Fruit fly (Drosophila melanogaster) whole organism, embryonic: ENCODE measurements around the gene CG10576.

Source experiments
- ATbp ChIP-seq: fragments of 200-800 bp; sonication (Bioruptor generic); optimal IDR thresholded peaks from 2 replicates; lab custom pipeline; 2017; ENCODE audit warnings: missing biosample characterization, mild to moderate bottlenecking, missing genetic modification characterization, missing genetic modification reagents
- CG1024 ChIP-seq: fragments of 200-800 bp; sonication (Bioruptor generic); IDR thresholded peaks from 2 replicates; pipeline ENCODE4 v1.3.6; 2022; ENCODE audit warnings: missing biosample characterization, missing genetic modification characterization
- CG10959 ChIP-seq: fragments of 200-800 bp; sonication (Bioruptor generic); IDR thresholded peaks from 2 replicates; pipeline ENCODE4 v1.3.6; 2022; ENCODE audit warnings: missing biosample characterization, missing genetic modification characterization
- CG11085 ChIP-seq: fragments of 200-800 bp; sonication (Bioruptor generic); IDR thresholded peaks from 2 replicates; pipeline ENCODE4 v1.3.6; 2022; ENCODE audit warnings: missing biosample characterization, missing genetic modification characterization
- CG11247 ChIP-seq: fragments of 200-800 bp; sonication (Bioruptor generic); IDR thresholded peaks from 2 replicates; pipeline ENCODE4 v1.3.6; 2022; ENCODE audit warnings: missing biosample characterization, missing genetic modification characterization
- CG11723 ChIP-seq: fragments of 200-800 bp; sonication (Bioruptor generic); optimal IDR thresholded peaks from 2 replicates; lab custom pipeline; 2017; ENCODE audit warnings: missing biosample characterization, mild to moderate bottlenecking, missing genetic modification characterization
- CG12104 ChIP-seq: fragments of 200-800 bp; sonication (Bioruptor generic); optimal IDR thresholded peaks from 3 replicates; lab custom pipeline; 2016; ENCODE audit warnings: missing biosample characterization, missing genetic modification characterization
- CG12769 ChIP-seq: fragments of 200-800 bp; sonication (Bioruptor generic); optimal IDR thresholded peaks from 2 replicates; lab custom pipeline; 2019; ENCODE audit warnings: missing biosample characterization, mild to moderate bottlenecking, missing genetic modification characterization, moderate library complexity
- CG13296 ChIP-seq: fragments of 200-800 bp; sonication (Bioruptor generic); optimal IDR thresholded peaks from 3 replicates; lab custom pipeline; 2018; ENCODE audit warnings: missing biosample characterization, mild to moderate bottlenecking, missing genetic modification characterization
- CG14667 ChIP-seq: fragments of 200-800 bp; sonication (Bioruptor generic); IDR thresholded peaks from 2 replicates; pipeline ENCODE4 v1.3.6; 2022; ENCODE audit warnings: missing biosample characterization, missing genetic modification characterization
- CG15696 ChIP-seq: fragments of 200-800 bp; sonication (Bioruptor generic); optimal IDR thresholded peaks from 2 replicates; lab custom pipeline; 2019; ENCODE audit warnings: missing biosample characterization, mild to moderate bottlenecking, missing genetic modification characterization, moderate library complexity
- CG17186 ChIP-seq: fragments of 200-800 bp; sonication (Bioruptor generic); optimal IDR thresholded peaks from 3 replicates; lab custom pipeline; 2017; ENCODE audit warnings: missing biosample characterization, missing genetic modification reagents, missing genetic modification characterization
- CG18619 ChIP-seq: fragments of 200-800 bp; sonication (Bioruptor generic); optimal IDR thresholded peaks from 3 replicates; lab custom pipeline; 2017; ENCODE audit warnings: missing biosample characterization, mild to moderate bottlenecking, missing genetic modification characterization
- CG2120 ChIP-seq: fragments of 200-800 bp; sonication (Bioruptor generic); optimal IDR thresholded peaks from 3 replicates; lab custom pipeline; 2016; ENCODE audit warnings: missing biosample characterization, missing genetic modification characterization
- CG2129 ChIP-seq: fragments of 200-800 bp; sonication (Bioruptor generic); IDR thresholded peaks from 2 replicates; pipeline ENCODE4 v1.3.6; 2022; ENCODE audit warnings: missing biosample characterization, missing genetic modification characterization; ENCODE audit not compliant: partially characterized antibody
- CG2889 ChIP-seq: fragments of 200-800 bp; sonication (Bioruptor generic); IDR thresholded peaks from 3 replicates; pipeline ENCODE4 v1.3.6; 2022; ENCODE audit warnings: missing biosample characterization, missing genetic modification characterization
- CG34224 ChIP-seq: fragments of 200-800 bp; sonication (Bioruptor generic); IDR thresholded peaks from 3 replicates; pipeline ENCODE4 v1.3.6; 2022; ENCODE audit warnings: missing biosample characterization, missing genetic modification characterization; ENCODE audit not compliant: partially characterized antibody
- CG6791 ChIP-seq: fragments of 200-800 bp; sonication (Bioruptor generic); IDR thresholded peaks from 3 replicates; pipeline ENCODE4 v1.3.6; 2022; ENCODE audit warnings: missing biosample characterization, missing genetic modification characterization; ENCODE audit not compliant: partially characterized antibody
- Deaf1 ChIP-seq: fragments of 200-800 bp; optimal IDR thresholded peaks from 3 replicates; lab custom pipeline; 2019; ENCODE audit warnings: missing biosample characterization, mild to moderate bottlenecking, missing genetic modification characterization, moderate library complexity
- Ets65A ChIP-seq: fragments of 200-800 bp; sonication (Bioruptor generic); peaks from one replicate; lab custom pipeline; 2016; ENCODE audit warnings: missing biosample characterization, missing genetic modification characterization
- HLH54F ChIP-seq: fragments of 200-800 bp; sonication (Bioruptor generic); optimal IDR thresholded peaks from 3 replicates; lab custom pipeline; 2016; ENCODE audit warnings: missing biosample characterization, missing genetic modification characterization
- Hmr ChIP-seq: fragments of 200-800 bp; sonication (Bioruptor generic); optimal IDR thresholded peaks from 3 replicates; lab custom pipeline; 2017; ENCODE audit warnings: mild to moderate bottlenecking, missing biosample characterization, missing genetic modification reagents, missing genetic modification characterization
- Hsf ChIP-seq: fragments of 200-800 bp; sonication (Bioruptor generic); optimal IDR thresholded peaks from 3 replicates; lab custom pipeline; 2016; ENCODE audit warnings: missing biosample characterization, missing genetic modification characterization
- Mad ChIP-seq: fragments of 200-800 bp; sonication (Bioruptor generic); optimal IDR thresholded peaks from 2 replicates; lab custom pipeline; 2016; ENCODE audit warnings: missing biosample characterization, missing genetic modification characterization
- YL-1 ChIP-seq: fragments of 200-800 bp; sonication (Bioruptor generic); optimal IDR thresholded peaks from 3 replicates; lab custom pipeline; 2017; ENCODE audit warnings: missing biosample characterization, mild to moderate bottlenecking, missing genetic modification characterization
- amos ChIP-seq: fragments of 200-800 bp; sonication (Bioruptor generic); IDR thresholded peaks from 2 replicates; pipeline ENCODE4 v1.3.6; 2022; ENCODE audit warnings: missing biosample characterization, missing genetic modification characterization; ENCODE audit not compliant: partially characterized antibody
- ara ChIP-seq: fragments of 200-800 bp; sonication (Bioruptor generic); IDR thresholded peaks from 2 replicates; pipeline ENCODE4 v1.3.6; 2022; ENCODE audit warnings: missing biosample characterization, missing genetic modification characterization
- bcd ChIP-seq: fragments of 200-800 bp; sonication (Bioruptor generic); optimal IDR thresholded peaks from 2 replicates; lab custom pipeline; 2017; ENCODE audit warnings: missing biosample characterization, mild to moderate bottlenecking, missing genetic modification characterization
- chinmo ChIP-seq: fragments of 200-800 bp; sonication (Bioruptor generic); IDR thresholded peaks from 4 replicates; pipeline ENCODE4 v1.3.6; 2022; ENCODE audit warnings: missing biosample characterization, missing genetic modification characterization; ENCODE audit not compliant: partially characterized antibody
- crol ChIP-seq: fragments of 200-800 bp; sonication (Bioruptor generic); IDR thresholded peaks from 2 replicates; pipeline ENCODE4 v1.3.6; 2022; ENCODE audit warnings: missing biosample characterization, missing genetic modification characterization
- disco-r ChIP-seq: fragments of 200-800 bp; sonication (Bioruptor generic); optimal IDR thresholded peaks from 2 replicates; lab custom pipeline; 2016; ENCODE audit warnings: missing biosample characterization, missing genetic modification characterization
- fru ChIP-seq: fragments of >200 bp; optimal IDR thresholded peaks from 2 replicates; lab custom pipeline; 2017
- hbn ChIP-seq: fragments of 200-800 bp; sonication (Bioruptor generic); IDR thresholded peaks from 2 replicates; pipeline ENCODE4 v1.3.6; 2022; ENCODE audit warnings: missing biosample characterization, missing genetic modification characterization; ENCODE audit not compliant: partially characterized antibody
- jing ChIP-seq: fragments of 200-800 bp; sonication (Bioruptor generic); optimal IDR thresholded peaks from 2 replicates; lab custom pipeline; 2018; ENCODE audit warnings: missing biosample characterization, mild to moderate bottlenecking, missing genetic modification characterization
- knrl ChIP-seq: fragments of 200-800 bp; sonication (Bioruptor generic); IDR thresholded peaks from 3 replicates; pipeline ENCODE4 v1.3.6; 2022; ENCODE audit warnings: missing biosample characterization, missing genetic modification characterization; ENCODE audit not compliant: partially characterized antibody
- lov ChIP-seq, 2 experiments: fragments of 200-800 bp in 1 of 2; fragments of >200 bp in 1 of 2; sonication (Bioruptor generic) in 1 of 2; IDR thresholded peaks in 1 of 2; optimal IDR thresholded peaks in 1 of 2; 2 replicates in 1 of 2; 3 replicates in 1 of 2; pipeline versions ENCODE4 v1.3.6 to Lab custom; 2017 to 2022; ENCODE audit warnings: missing biosample characterization in 1 of 2, missing genetic modification characterization in 1 of 2
- maf-S ChIP-seq: fragments of 200-800 bp; sonication (Bioruptor generic); optimal IDR thresholded peaks from 2 replicates; lab custom pipeline; 2016; ENCODE audit warnings: missing biosample characterization, missing genetic modification characterization
- pb ChIP-seq: fragments of 200-800 bp; sonication (Bioruptor generic); optimal IDR thresholded peaks from 3 replicates; lab custom pipeline; 2016; ENCODE audit warnings: missing biosample characterization, missing genetic modification characterization
- pita ChIP-seq: fragments of 200-800 bp; sonication (Bioruptor generic); optimal IDR thresholded peaks from 2 replicates; lab custom pipeline; 2017; ENCODE audit warnings: missing biosample characterization, mild to moderate bottlenecking, missing genetic modification characterization
- prd ChIP-seq, 3 experiments: fragments of >200 bp in 2 of 3; fragments of 200-800 bp in 1 of 3; sonication (Bioruptor generic) in 1 of 3; optimal IDR thresholded peaks in 2 of 3; IDR thresholded peaks in 1 of 3; 2 replicates in 2 of 3; 3 replicates in 1 of 3; pipeline versions ENCODE4 v1.3.6 to Lab custom; 2017 to 2022; ENCODE audit warnings: missing biosample characterization in 1 of 3, missing genetic modification characterization in 1 of 3
- ro ChIP-seq: fragments of 200-800 bp; sonication (Bioruptor generic); IDR thresholded peaks from 2 replicates; pipeline ENCODE4 v1.3.6; 2022; ENCODE audit warnings: missing biosample characterization, missing genetic modification characterization
- row ChIP-seq: fragments of 200-800 bp; sonication (Bioruptor generic); IDR thresholded peaks from 3 replicates; pipeline ENCODE4 v1.3.6; 2022; ENCODE audit warnings: missing biosample characterization, missing genetic modification characterization
- sens ChIP-seq: fragments of 200-800 bp; sonication (Bioruptor generic); peaks from one replicate; lab custom pipeline; 2016; ENCODE audit warnings: missing biosample characterization, missing genetic modification characterization
- tap ChIP-seq: fragments of 200-800 bp; optimal IDR thresholded peaks from 3 replicates; lab custom pipeline; 2019; ENCODE audit warnings: missing biosample characterization, mild to moderate bottlenecking, missing genetic modification characterization, moderate library complexity
- tgo ChIP-seq: fragments of 200-800 bp; sonication (Bioruptor generic); IDR thresholded peaks from 3 replicates; pipeline ENCODE4 v1.3.6; 2022; ENCODE audit warnings: missing biosample characterization, missing genetic modification characterization
- tll ChIP-seq, 2 experiments: fragments of 200-800 bp in 1 of 2; fragments of >200 bp in 1 of 2; sonication (Bioruptor generic) in 1 of 2; optimal IDR thresholded peaks; 2 replicates each; lab custom pipeline; 2017 to 2019; ENCODE audit warnings: missing biosample characterization in 2 of 2, missing genetic modification characterization in 2 of 2, mild to moderate bottlenecking in 1 of 2, moderate library complexity in 1 of 2
- unpg ChIP-seq: fragments of 200-800 bp; sonication (Bioruptor generic); optimal IDR thresholded peaks from 3 replicates; lab custom pipeline; 2018; ENCODE audit warnings: missing biosample characterization, mild to moderate bottlenecking, missing genetic modification characterization, moderate library complexity
- wek ChIP-seq: fragments of 200-800 bp; sonication (Bioruptor generic); optimal IDR thresholded peaks from 3 replicates; lab custom pipeline; 2018; ENCODE audit warnings: missing biosample characterization, mild to moderate bottlenecking, missing genetic modification characterization, moderate library complexity

The CG10576 gene

DNA sequence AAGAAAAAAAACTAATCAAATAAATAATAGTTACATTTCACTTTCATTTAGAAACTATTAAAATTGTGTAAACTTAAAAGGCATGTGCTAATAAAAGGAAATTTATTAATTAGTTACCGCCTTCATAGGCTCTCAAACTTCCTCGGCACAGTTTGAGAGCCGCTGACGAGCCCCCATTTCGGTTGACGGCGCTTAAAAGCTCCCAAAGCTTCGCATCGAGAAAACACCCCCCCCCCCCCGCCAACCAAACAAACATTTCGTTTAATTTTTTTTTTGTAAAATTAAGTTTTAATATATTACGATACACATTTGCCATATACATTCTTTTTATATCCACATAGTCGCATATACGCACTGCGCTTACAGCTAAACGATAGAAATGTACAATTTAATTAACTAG, 31.8 kb upstream of the CG10576 start (continued):
- peak; percentile 37; the same call in 1 of the 3 replicates for TF ChIP-seq CG34224 (GFP tag; lab: Robert Waterston, UW)
- no peak for TF ChIP-seq CG15696 (tag; lab: Kevin White, UChicago)
- TF ChIP-seq crol (GFP tag; lab: Robert Waterston, UW), result peak; percentile 87
- no peak for TF ChIP-seq CG2129 (GFP tag; lab: Robert Waterston, UW)
- no peak for TF ChIP-seq maf-S (GFP tag; lab: Kevin White, UChicago)
- no peak for TF ChIP-seq Mad (GFP tag; lab: Kevin White, UChicago)
- TF ChIP-seq CG11085, result no peak
- TF ChIP-seq amos (GFP tag; lab: Robert Waterston, UW), result peak; percentile 25; the same call in 1 of the 2 replicates
- peak; percentile 68; the same call in 1 of the 4 replicates for TF ChIP-seq chinmo
- TF ChIP-seq sens (GFP tag; lab: Kevin White, UChicago), result peak; percentile 20
- no peak for TF ChIP-seq fru
- TF ChIP-seq CG11723, result no peak
- TF ChIP-seq CG6791 (GFP tag; lab: Robert Waterston, UW), result 0 out of 3 replicates have a peak, but pooled peaks have one; percentile 25

DNA sequence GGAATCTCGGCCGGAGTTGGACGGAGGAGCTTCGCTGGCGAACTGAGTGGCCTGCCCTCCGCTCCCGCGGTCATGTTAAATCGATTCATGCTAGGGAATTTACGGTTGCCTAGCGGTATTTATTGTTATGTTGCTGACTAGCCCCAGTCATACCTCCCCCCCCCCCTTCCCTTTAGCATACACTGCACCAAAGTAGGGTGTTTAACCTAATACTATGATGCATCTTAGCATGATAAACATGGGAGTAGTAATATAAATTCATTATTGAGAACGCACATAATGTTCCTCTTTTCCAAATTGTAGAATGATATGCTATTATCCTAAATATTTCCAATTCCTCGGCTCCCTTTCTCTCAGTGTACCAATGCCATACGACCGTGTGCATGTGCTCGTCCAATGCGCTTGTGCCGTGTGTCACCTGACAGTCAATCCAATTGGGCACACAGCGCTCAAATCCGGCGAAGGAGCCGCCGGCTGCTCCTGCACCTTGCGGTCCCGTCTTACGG, 31.0 kb upstream of the CG10576 start, which contains the start of gene Tektin-C:
Tektin-C (minus strand) TSS at position 51 of the 506 bp plus-strand sequence.
- TF ChIP-seq CG2120 (GFP tag; lab: Kevin White, UChicago) (no peak), Hmr (GFP tag; lab: Kevin White, UChicago) (no peak), YL-1 (GFP tag; lab: Kevin White, UChicago) (no peak), CG10959 (GFP tag; lab: Robert Waterston, UW) (0 out of 2 replicates have a peak, but pooled peaks have one; percentile 20), ATbp (GFP tag; lab: Kevin White, UChicago) (no peak), Hsf (GFP tag; lab: Kevin White, UChicago) (no peak), unpg (GFP tag; lab: Kevin White, UChicago) (no peak), Deaf1 (tag; lab: Kevin White, UChicago) (no peak), CG17186 (GFP tag; lab: Kevin White, UChicago) (no peak), CG11247 (GFP tag; lab: Robert Waterston, UW) (0 out of 2 replicates have a peak, but pooled peaks have one; percentile 33), bcd (GFP tag; lab: Kevin White, UChicago) (no peak), disco-r (GFP tag; lab: Kevin White, UChicago) (no peak), tap (tag; lab: Kevin White, UChicago) (no peak), lov (optimal IDR thresholded peaks at IDR 0.05; lab: Kevin White, UChicago) (no peak), lov (GFP tag; IDR thresholded peaks at IDR 0.05; lab: Robert Waterston, UW) (no peak), pb (GFP tag; lab: Kevin White, UChicago) (no peak), wek (GFP tag; lab: Kevin White, UChicago) (no peak), ara (GFP tag; lab: Robert Waterston, UW) (no peak), row (peak; percentile 40; the same call in 1 of the 3 replicates), CG1024 (no peak), ro (GFP tag; lab: Robert Waterston, UW) (no peak), CG12104 (no peak), pita (GFP tag; lab: Kevin White, UChicago) (no peak), jing (GFP tag; lab: Kevin White, UChicago) (no peak), tll (GFP tag; optimal IDR thresholded peaks at IDR 0.05; lab: Kevin White, UChicago) (no peak), CG2889 (GFP tag; lab: Robert Waterston, UW) (no peak), CG14667 (GFP tag; lab: Robert Waterston, UW) (no peak), prd (optimal IDR thresholded peaks at IDR 0.05; lab: Kevin White, UChicago) (no peak), prd (GFP tag; IDR thresholded peaks at IDR 0.05; lab: Robert Waterston, UW) (peak; percentile 57; the same call in 2 of the 3 replicates), CG12769 (no peak), tgo (0 out of 3 replicates have a peak, but pooled peaks have one; percentile 27), HLH54F (GFP tag; lab: Kevin White, UChicago) (no peak), knrl (GFP tag; lab: Robert Waterston, UW) (no peak), Ets65A (GFP tag; lab: Kevin White, UChicago) (peak; percentile 74), hbn (GFP tag; lab: Robert Waterston, UW) (no peak), CG13296 (GFP tag; lab: Kevin White, UChicago) (no peak), CG18619 (GFP tag; lab: Kevin White, UChicago) (no peak)
